Fruit fly (Drosophila melanogaster) whole organism, wandering third instar larva: ENCODE results near the gene Cyp40.
A peak's percentile ranks its signal among the peaks of the same experiment; 100 is the strongest.

Experiments used
- CG32264 ChIP-seq: fragments of 200-800 bp; sonication (Bioruptor generic); optimal IDR thresholded peaks from 2 replicates; lab custom pipeline; 2016; ENCODE audit warnings: missing biosample characterization, missing genetic modification characterization
- CG9705 ChIP-seq: fragments of 200-800 bp; sonication (Bioruptor generic); optimal IDR thresholded peaks from 2 replicates; lab custom pipeline; 2018; ENCODE audit warnings: missing biosample characterization, mild to moderate bottlenecking, missing genetic modification characterization
- CrebA ChIP-seq: fragments of 200-800 bp; sonication (Bioruptor generic); optimal IDR thresholded peaks from 2 replicates; lab custom pipeline; 2016; ENCODE audit warnings: missing biosample characterization, mild to moderate bottlenecking, missing genetic modification characterization, borderline replicate concordance
- Dif ChIP-seq: fragments of 200-275, 200-300 bp; sonication (Bioruptor generic); optimal IDR thresholded peaks from 2 replicates; lab custom pipeline; 2018; ENCODE audit warnings: missing biosample characterization, missing genetic modification characterization; ENCODE audit not compliant: partially characterized antibody
- GATAd ChIP-seq: sonication (Bioruptor generic); optimal IDR thresholded peaks from 2 replicates; lab custom pipeline; 2016; ENCODE audit warnings: missing biosample characterization, missing genetic modification characterization
- HLH106 ChIP-seq: fragments of 200-800 bp; optimal IDR thresholded peaks from 3 replicates; lab custom pipeline; 2019; ENCODE audit warnings: missing biosample characterization, mild to moderate bottlenecking, missing genetic modification characterization, moderate library complexity
- Hnf4 ChIP-seq: fragments of 200-800 bp; sonication (Bioruptor generic); optimal IDR thresholded peaks from 2 replicates; lab custom pipeline; 2016; ENCODE audit warnings: missing biosample characterization, mild to moderate bottlenecking, missing genetic modification characterization
- Hr78 ChIP-seq: fragments of >200 bp; optimal IDR thresholded peaks from 2 replicates; lab custom pipeline; 2017; ENCODE audit warnings: missing biosample characterization, missing genetic modification characterization
- Hr83 ChIP-seq: fragments of 200-300 bp; sonication (Bioruptor generic); optimal IDR thresholded peaks from 2 replicates; lab custom pipeline; 2016; ENCODE audit warnings: missing biosample characterization, mild to moderate bottlenecking, missing genetic modification characterization, moderate library complexity; ENCODE audit not compliant: poor library complexity, severe bottlenecking
- Jra ChIP-seq: sonication (Bioruptor generic); optimal IDR thresholded peaks from 2 replicates; lab custom pipeline; 2016; ENCODE audit warnings: missing biosample characterization, missing genetic modification characterization
- Mio ChIP-seq: sonication (Bioruptor generic); optimal IDR thresholded peaks from 2 replicates; lab custom pipeline; 2016; ENCODE audit warnings: missing biosample characterization, missing genetic modification characterization
- Myc ChIP-seq: fragments of >200 bp; optimal IDR thresholded peaks from 2 replicates; lab custom pipeline; 2017
- N ChIP-seq: fragments of >200 bp; optimal IDR thresholded peaks from 2 replicates; lab custom pipeline; 2018; ENCODE audit warnings: missing biosample characterization, missing external identifiers, missing genetic modification characterization
- OdsH ChIP-seq: fragments of 200-800 bp; sonication (Bioruptor generic); optimal IDR thresholded peaks from 2 replicates; lab custom pipeline; 2016; ENCODE audit warnings: missing biosample characterization, mild to moderate bottlenecking, missing genetic modification characterization
- Vsx2 ChIP-seq: fragments of 200-300, 225-300 bp; sonication (Bioruptor generic); optimal IDR thresholded peaks from 2 replicates; lab custom pipeline; 2018; ENCODE audit warnings: missing biosample characterization, missing genetic modification characterization; ENCODE audit not compliant: partially characterized antibody
- br ChIP-seq: fragments of 200-800 bp; sonication (Bioruptor generic); optimal IDR thresholded peaks from 2 replicates; lab custom pipeline; 2016; ENCODE audit warnings: missing biosample characterization, missing genetic modification characterization
- dl ChIP-seq, 2 experiments: fragments of 175-275, 200-275 bp in 1 of 2; fragments of 200-275 bp in 1 of 2; sonication (Bioruptor generic); optimal IDR thresholded peaks; lab custom pipeline; 2018; ENCODE audit warnings: mild to moderate bottlenecking in 2 of 2, missing biosample characterization in 2 of 2, missing genetic modification characterization in 2 of 2, moderate library complexity in 2 of 2; ENCODE audit not compliant: partially characterized antibody in 2 of 2, insufficient read depth in 1 of 2
- dmrt93B ChIP-seq: fragments of 200-800 bp; sonication (Bioruptor generic); optimal IDR thresholded peaks from 2 replicates; lab custom pipeline; 2018; ENCODE audit warnings: missing biosample characterization, mild to moderate bottlenecking, missing genetic modification characterization
- dsf ChIP-seq: sonication (Bioruptor generic); optimal IDR thresholded peaks from 2 replicates; lab custom pipeline; 2016; ENCODE audit warnings: missing biosample characterization, missing genetic modification characterization, borderline replicate concordance
- ey ChIP-seq: fragments of 200-800 bp; sonication (Bioruptor generic); optimal IDR thresholded peaks from 2 replicates; lab custom pipeline; 2016; ENCODE audit warnings: missing biosample characterization, missing genetic modification characterization
- foxo ChIP-seq, 2 experiments: fragments of 200-800 bp; sonication (Bioruptor generic); optimal IDR thresholded peaks; 2 replicates in 1 of 2; 3 replicates in 1 of 2; lab custom pipeline; 2016 to 2017; ENCODE audit warnings: missing biosample characterization in 2 of 2, missing genetic modification characterization in 2 of 2
- h ChIP-seq: fragments of 200-800 bp; sonication (Bioruptor generic); optimal IDR thresholded peaks from 3 replicates; lab custom pipeline; 2016; ENCODE audit warnings: missing biosample characterization, mild to moderate bottlenecking, missing genetic modification characterization
- jim ChIP-seq: fragments of 175-275, 200-325 bp; sonication (Bioruptor generic); optimal IDR thresholded peaks from 2 replicates; lab custom pipeline; 2016; ENCODE audit warnings: missing biosample characterization, mild to moderate bottlenecking, missing genetic modification characterization
- lola ChIP-seq: fragments of >200 bp; optimal IDR thresholded peaks from 2 replicates; lab custom pipeline; 2017; ENCODE audit warnings: missing biosample characterization, missing genetic modification characterization
- pan ChIP-seq: fragments of >200 bp; optimal IDR thresholded peaks from 2 replicates; lab custom pipeline; 2017
- psq ChIP-seq: fragments of 200-800 bp; sonication (Bioruptor generic); optimal IDR thresholded peaks from 3 replicates; lab custom pipeline; 2017; ENCODE audit warnings: missing biosample characterization, mild to moderate bottlenecking, missing genetic modification characterization, moderate library complexity
- rgr ChIP-seq: fragments of 200-800 bp; sonication (Bioruptor generic); optimal IDR thresholded peaks from 3 replicates; lab custom pipeline; 2016; ENCODE audit warnings: missing biosample characterization, mild to moderate bottlenecking, missing genetic modification characterization
- sage ChIP-seq: fragments of 200-800 bp; sonication (Bioruptor generic); optimal IDR thresholded peaks from 2 replicates; lab custom pipeline; 2016; ENCODE audit warnings: missing biosample characterization, mild to moderate bottlenecking, missing genetic modification characterization
- sv ChIP-seq: fragments of 200-800 bp; sonication (Bioruptor generic); optimal IDR thresholded peaks from 3 replicates; lab custom pipeline; 2016; ENCODE audit warnings: missing biosample characterization, missing genetic modification characterization
- tai ChIP-seq: sonication (Bioruptor generic); optimal IDR thresholded peaks from 2 replicates; lab custom pipeline; 2016; ENCODE audit warnings: missing biosample characterization, missing genetic modification characterization
- usp ChIP-seq: fragments of >200 bp; optimal IDR thresholded peaks from 2 replicates; lab custom pipeline; 2017; ENCODE audit warnings: missing biosample characterization, missing genetic modification characterization
- woc ChIP-seq: sonication (Bioruptor generic); optimal IDR thresholded peaks from 2 replicates; lab custom pipeline; 2016; ENCODE audit warnings: missing biosample characterization, mild to moderate bottlenecking, missing genetic modification characterization

The Cyp40 gene

dm6 chr3L:9638971-9639370, 10.5 kb downstream of the Cyp40 start, which contains the start of gene CG18179:
Gene CG18179, plus strand, starts transcription at chr3L:9639271.
- TF ChIP-seq rgr (no peak), pan (no peak), ey (GFP tag; lab: Kevin White, UChicago) (no peak), lola (GFP tag; lab: Kevin White, UChicago) (no peak), tai (GFP tag; lab: Kevin White, UChicago) (no peak), psq (GFP tag; lab: Kevin White, UChicago) (no peak), jim (GFP tag; lab: Kevin White, UChicago) (no peak), GATAd (GFP tag; lab: Kevin White, UChicago) (no peak), Myc (lab: Kevin White, UChicago) (no peak), h (GFP tag; lab: Kevin White, UChicago) (no peak), dl (GFP tag; optimal IDR thresholded peaks at IDR 0.05; lab: Kevin White, UChicago; ENCODE audit: insufficient read depth in 1 of 2, partially characterized antibody in 2 of 2) (no peak)
- TF ChIP-seq, all 38 proteins: peak for 0

DNA sequence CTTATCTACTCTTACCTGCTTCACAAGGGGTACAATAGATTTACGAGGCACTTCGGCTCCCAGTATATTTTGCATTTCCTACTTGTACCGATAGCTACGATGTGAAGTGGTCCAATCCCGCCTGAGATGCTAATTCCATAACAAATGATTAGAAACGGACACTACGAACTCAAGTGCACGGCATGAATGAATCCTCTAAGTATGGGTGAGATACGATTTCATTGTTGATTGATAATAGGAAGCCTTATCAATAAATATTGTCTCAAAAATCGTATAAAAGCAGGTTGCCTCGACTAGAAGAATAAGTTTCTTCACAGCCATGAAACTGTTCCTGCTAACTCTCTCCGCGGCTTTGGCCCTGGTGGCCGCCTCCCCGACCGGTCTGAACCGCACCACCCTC, 12.2 kb downstream of the Cyp40 start, which contains the start of gene CG18180:
TSS of gene CG18180 (plus strand) at position 301 of the 400 bp plus-strand sequence.
- TF ChIP-seq tai (GFP tag; lab: Kevin White, UChicago), result no peak
- TF ChIP-seq CrebA, result no peak
- no peak for TF ChIP-seq br (GFP tag; lab: Kevin White, UChicago)
- no peak for TF ChIP-seq Dif (GFP tag; lab: Kevin White, UChicago)
- TF ChIP-seq GATAd (GFP tag; lab: Kevin White, UChicago), result no peak
- no peak for TF ChIP-seq dsf (GFP tag; lab: Kevin White, UChicago)
- no peak for TF ChIP-seq Hnf4 (GFP tag; lab: Kevin White, UChicago)
- TF ChIP-seq woc (GFP tag; lab: Kevin White, UChicago), result no peak
- no peak for TF ChIP-seq Vsx2 (GFP tag; lab: Kevin White, UChicago)
- no peak for TF ChIP-seq Jra (GFP tag; lab: Kevin White, UChicago)
- TF ChIP-seq Hr83 (GFP tag; lab: Kevin White, UChicago), result no peak
- TF ChIP-seq dmrt93B (GFP tag; lab: Kevin White, UChicago), result no peak
- TF ChIP-seq OdsH (GFP tag; lab: Kevin White, UChicago), result no peak
- TF ChIP-seq CG9705 (GFP tag; lab: Kevin White, UChicago), result no peak
- no peak for TF ChIP-seq ey (GFP tag; lab: Kevin White, UChicago)
- no peak for TF ChIP-seq HLH106
- TF ChIP-seq Mio (GFP tag; lab: Kevin White, UChicago), result no peak

- TF ChIP-seq usp (no peak), Jra (GFP tag; lab: Kevin White, UChicago) (no peak), N (GFP tag; lab: Kevin White, UChicago) (no peak), ey (GFP tag; lab: Kevin White, UChicago) (no peak), Hnf4 (GFP tag; lab: Kevin White, UChicago) (no peak), sage (GFP tag; lab: Kevin White, UChicago) (no peak), Hr78 (GFP tag; lab: Kevin White, UChicago) (no peak), tai (GFP tag; lab: Kevin White, UChicago) (no peak), lola (GFP tag; lab: Kevin White, UChicago) (no peak), Myc (lab: Kevin White, UChicago) (no peak), Vsx2 (GFP tag; lab: Kevin White, UChicago) (no peak), CG32264 (GFP tag; lab: Kevin White, UChicago) (no peak), h (GFP tag; lab: Kevin White, UChicago) (no peak), jim (GFP tag; lab: Kevin White, UChicago) (no peak), Hr83 (GFP tag; lab: Kevin White, UChicago) (no peak), dl (GFP tag; optimal IDR thresholded peaks at IDR 0.05; lab: Kevin White, UChicago; ENCODE audit: insufficient read depth in 1 of 2, partially characterized antibody in 2 of 2) (no peak), HLH106 (no peak), sv (GFP tag; lab: Kevin White, UChicago) (no peak), CG9705 (GFP tag; lab: Kevin White, UChicago) (no peak), CrebA (no peak)
These were observed 15.3 kb downstream of the Cyp40 start, which contains the start of gene CNMaR for dm6 chr3L:9643762-9644161. Gene CNMaR, plus strand, starts transcription at chr3L:9644109.

DNA sequence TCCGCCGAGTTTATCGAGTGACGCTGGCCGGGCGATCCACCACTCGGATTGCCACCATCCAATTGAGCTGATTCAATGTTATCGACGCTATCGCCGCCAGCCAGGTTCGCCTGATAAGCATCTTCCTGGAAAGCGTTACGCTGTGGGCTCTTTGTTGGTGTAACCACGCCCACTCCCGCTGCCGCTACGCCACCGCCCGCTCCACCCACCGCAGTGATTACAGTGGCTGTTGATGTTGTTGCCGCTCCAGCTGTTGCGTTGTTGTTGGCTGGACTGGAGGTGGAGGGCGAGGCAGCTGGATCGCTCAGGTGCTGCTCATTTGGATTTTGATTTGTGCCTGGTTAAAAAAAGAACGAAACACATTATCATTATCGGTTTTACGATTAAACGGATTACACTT, 42.9 kb downstream of the Cyp40 start:
- TF ChIP-seq foxo (GFP tag; optimal IDR thresholded peaks at IDR 0.05; lab: Kevin White, UChicago) (no peak), br (GFP tag; lab: Kevin White, UChicago) (peak; percentile 5)
- TF ChIP-seq, all 38 proteins: peak for 1
